Worm (Caenorhabditis elegans) whole organism, young adult: Measurements from ENCODE around the gene sre-55.

Experiments used
- B0336.3 ChIP-seq: fragments of 200-800 bp; sonication (Bioruptor generic); IDR thresholded peaks from 2 replicates; pipeline ENCODE4 v1.3.6; 2022; ENCODE audit warnings: missing genetic modification characterization, missing compliant biosample characterization
- C06A6.2 ChIP-seq: fragments of 200-800 bp; sonication (Bioruptor generic); conservative IDR thresholded peaks from 2 replicates; pipeline ENCODE4 v1.3.6; 2022; ENCODE audit warnings: missing genetic modification characterization, missing compliant biosample characterization
- C17E4.6 ChIP-seq: fragments of 200-800 bp; sonication (Bioruptor generic); IDR thresholded peaks from 2 replicates; pipeline ENCODE4 v1.3.6; 2022; ENCODE audit warnings: missing genetic modification reagents, missing genetic modification characterization, missing compliant biosample characterization
- D2030.7 ChIP-seq: fragments of 200-800 bp; sonication (Bioruptor generic); IDR thresholded peaks from 2 replicates; pipeline ENCODE4 v1.3.6; 2022; ENCODE audit warnings: missing genetic modification reagents, missing genetic modification characterization, missing compliant biosample characterization
- F33H1.4 ChIP-seq: fragments of 200-800 bp; sonication (Bioruptor generic); IDR thresholded peaks from 2 replicates; pipeline ENCODE4 v1.3.6; 2022; ENCODE audit warnings: missing genetic modification reagents, missing genetic modification characterization, missing compliant biosample characterization
- F39B2.1 ChIP-seq: fragments of 200-800 bp; sonication (Bioruptor generic); IDR thresholded peaks from 2 replicates; pipeline ENCODE4 v1.3.6; 2022; ENCODE audit warnings: missing genetic modification reagents, missing genetic modification characterization, missing compliant biosample characterization
- F52B5.7 ChIP-seq: sonication (generic microtip); optimal IDR thresholded peaks from 2 replicates; lab custom pipeline; 2016; ENCODE audit warnings: mild to moderate bottlenecking, missing genetic modification characterization, missing compliant biosample characterization
- K11D2.4 ChIP-seq: fragments of 200-800 bp; sonication (Bioruptor generic); IDR thresholded peaks from 2 replicates; pipeline ENCODE4 v1.3.6; 2022; ENCODE audit warnings: missing genetic modification reagents, missing genetic modification characterization, missing compliant biosample characterization
- T07F8.4 ChIP-seq: sonication (generic microtip); optimal IDR thresholded peaks from 2 replicates; lab custom pipeline; 2016; ENCODE audit warnings: mild to moderate bottlenecking, missing genetic modification characterization, moderate library complexity, missing compliant biosample characterization
- T26A5.8 ChIP-seq: sonication (generic microtip); optimal IDR thresholded peaks from 2 replicates; lab custom pipeline; 2016; ENCODE audit warnings: missing genetic modification characterization, missing compliant biosample characterization
- Y53F4B.3 ChIP-seq: fragments of 200-800 bp; sonication (Bioruptor generic); IDR thresholded peaks from 2 replicates; pipeline ENCODE4 v1.3.6; 2022; ENCODE audit warnings: missing genetic modification reagents, missing genetic modification characterization, missing compliant biosample characterization
- Y79H2A.3 ChIP-seq: fragments of 200-800 bp; sonication (Bioruptor generic); conservative IDR thresholded peaks from 2 replicates; pipeline ENCODE4 v1.3.6; 2022; ENCODE audit warnings: missing genetic modification reagents, missing genetic modification characterization, missing compliant biosample characterization
- akir-1 ChIP-seq: fragments of 200-800 bp; sonication (Bioruptor generic); optimal IDR thresholded peaks from 2 replicates; lab custom pipeline; 2018; ENCODE audit warnings: mild to moderate bottlenecking, missing genetic modification characterization, moderate library complexity, missing compliant biosample characterization
- ama-1 ChIP-seq, 3 experiments: fragments of 150-350 bp in 1 of 3; sonication (generic microtip) in 2 of 3; optimal IDR thresholded peaks; 2 replicates each; lab custom pipeline; 2014 to 2018; ENCODE audit warnings: missing biosample characterization in 2 of 3, missing genetic modification characterization in 2 of 3, missing genetic modification reagents in 2 of 3
- attf-3 ChIP-seq: fragments of 200-800 bp; sonication (Bioruptor generic); conservative IDR thresholded peaks from 2 replicates; pipeline ENCODE4 v1.3.6; 2022; ENCODE audit warnings: missing genetic modification reagents, missing genetic modification characterization, missing compliant biosample characterization
- attf-5 ChIP-seq: fragments of 200-800 bp; sonication (Bioruptor generic); optimal IDR thresholded peaks from 2 replicates; lab custom pipeline; 2018; ENCODE audit warnings: mild to moderate bottlenecking, missing genetic modification characterization, missing compliant biosample characterization
- bed-2 ChIP-seq: fragments of 200-800 bp; sonication (Bioruptor generic); IDR thresholded peaks from 2 replicates; pipeline ENCODE4 v1.3.6; 2022; ENCODE audit warnings: missing genetic modification reagents, missing genetic modification characterization, missing compliant biosample characterization
- egl-18 ChIP-seq: fragments of 200-800 bp; sonication (Bioruptor generic); IDR thresholded peaks from 2 replicates; pipeline ENCODE4 v1.3.6; 2022; ENCODE audit warnings: missing genetic modification reagents, missing genetic modification characterization, missing compliant biosample characterization
- egl-44 ChIP-seq: fragments of 200-800 bp; sonication (Bioruptor generic); IDR thresholded peaks from 2 replicates; pipeline ENCODE4 v1.3.6; 2022; ENCODE audit warnings: missing genetic modification reagents, missing genetic modification characterization, missing compliant biosample characterization
- egrh-3 ChIP-seq: fragments of 200-800 bp; sonication (Bioruptor generic); IDR thresholded peaks from 2 replicates; pipeline ENCODE4 v1.3.6; 2022; ENCODE audit warnings: missing genetic modification reagents, missing genetic modification characterization, missing compliant biosample characterization
- ekl-4 ChIP-seq: fragments of 200-800 bp; sonication (Bioruptor generic); IDR thresholded peaks from 2 replicates; pipeline ENCODE4 v1.3.6; 2022; ENCODE audit warnings: missing genetic modification reagents, missing genetic modification characterization, missing compliant biosample characterization
- hlh-26 ChIP-seq: fragments of 200-800 bp; sonication (Bioruptor generic); conservative IDR thresholded peaks from 2 replicates; pipeline ENCODE4 v1.3.6; 2022; ENCODE audit warnings: missing genetic modification reagents, missing genetic modification characterization, missing compliant biosample characterization
- lag-1 ChIP-seq: fragments of 200-800 bp; sonication (Bioruptor generic); IDR thresholded peaks from 2 replicates; pipeline ENCODE4 v1.3.6; 2022; ENCODE audit warnings: missing genetic modification reagents, missing genetic modification characterization, missing compliant biosample characterization
- let-526 ChIP-seq: fragments of 200-800 bp; sonication (Bioruptor generic); IDR thresholded peaks from 2 replicates; pipeline ENCODE4 v1.3.6; 2022; ENCODE audit warnings: missing genetic modification reagents, missing genetic modification characterization, missing compliant biosample characterization
- lin-26 ChIP-seq: fragments of 200-800 bp; sonication (Bioruptor generic); IDR thresholded peaks from 2 replicates; pipeline ENCODE4 v1.3.6; 2022; ENCODE audit warnings: missing genetic modification reagents, missing genetic modification characterization, missing compliant biosample characterization
- madf-10 ChIP-seq: sonication (generic microtip); optimal IDR thresholded peaks from 2 replicates; lab custom pipeline; 2016; ENCODE audit warnings: mild to moderate bottlenecking, missing genetic modification characterization, missing compliant biosample characterization
- mcd-1 ChIP-seq: fragments of 200-800 bp; sonication (Bioruptor generic); IDR thresholded peaks from 2 replicates; pipeline ENCODE4 v1.3.6; 2022; ENCODE audit warnings: missing genetic modification reagents, missing genetic modification characterization, missing compliant biosample characterization
- nfyb-1 ChIP-seq: fragments of 200-800 bp; sonication (Bioruptor generic); IDR thresholded peaks from 2 replicates; pipeline ENCODE4 v1.3.6; 2022; ENCODE audit warnings: missing genetic modification reagents, missing genetic modification characterization, missing compliant biosample characterization
- pbrm-1 ChIP-seq: fragments of 200-800 bp; sonication (Bioruptor generic); IDR thresholded peaks from 2 replicates; pipeline ENCODE4 v1.3.6; 2022; ENCODE audit warnings: missing genetic modification reagents, missing genetic modification characterization, missing compliant biosample characterization
- repo-1 ChIP-seq: sonication (generic microtip); optimal IDR thresholded peaks from 2 replicates; lab custom pipeline; 2017; ENCODE audit warnings: mild to moderate bottlenecking, missing genetic modification characterization, missing compliant biosample characterization
- sdz-38 ChIP-seq: sonication (generic microtip); optimal IDR thresholded peaks from 2 replicates; lab custom pipeline; 2016; ENCODE audit warnings: missing genotype, missing genetic modification characterization, missing compliant biosample characterization
- snpc-1.3 ChIP-seq: sonication (generic microtip); optimal IDR thresholded peaks from 2 replicates; lab custom pipeline; 2017; ENCODE audit warnings: missing genetic modification characterization, mild to moderate bottlenecking, missing compliant biosample characterization, antibody characterized with exemption, moderate library complexity, missing genotype, missing genetic modification reagents; ENCODE audit not compliant: insufficient read depth
- snpc-3.4 ChIP-seq: sonication (generic microtip); optimal IDR thresholded peaks from 2 replicates; lab custom pipeline; 2017; ENCODE audit warnings: missing genetic modification characterization, mild to moderate bottlenecking, missing compliant biosample characterization, antibody characterized with exemption, moderate library complexity, missing genotype, missing genetic modification reagents
- tlf-1 ChIP-seq: fragments of 200-800 bp; sonication (Bioruptor generic); optimal IDR thresholded peaks from 2 replicates; lab custom pipeline; 2018; ENCODE audit warnings: mild to moderate bottlenecking, missing genetic modification characterization, missing compliant biosample characterization
- unc-130 ChIP-seq: sonication (generic microtip); optimal IDR thresholded peaks from 2 replicates; lab custom pipeline; 2016; ENCODE audit warnings: missing genetic modification reagents, missing genetic modification characterization, missing compliant biosample characterization
- xnd-1 ChIP-seq: sonication (generic microtip); optimal IDR thresholded peaks from 2 replicates; lab custom pipeline; 2016; ENCODE audit warnings: missing genotype, missing genetic modification reagents, missing genetic modification characterization, missing compliant biosample characterization
- zfh-2 ChIP-seq: fragments of 200-800 bp; sonication (Bioruptor generic); conservative IDR thresholded peaks from 2 replicates; pipeline ENCODE4 v1.3.6; 2022; ENCODE audit warnings: missing genetic modification reagents, missing genetic modification characterization, missing compliant biosample characterization
- ztf-18 ChIP-seq: sonication (generic microtip); optimal IDR thresholded peaks from 2 replicates; lab custom pipeline; 2016; ENCODE audit warnings: missing genotype, mild to moderate bottlenecking, missing genetic modification characterization, missing compliant biosample characterization
- ztf-25 ChIP-seq: fragments of 200-800 bp; sonication (Bioruptor generic); IDR thresholded peaks from 2 replicates; pipeline ENCODE4 v1.3.6; 2022; ENCODE audit warnings: missing genetic modification reagents, missing genetic modification characterization, missing compliant biosample characterization
- ztf-28 ChIP-seq: fragments of 200-800 bp; sonication (Bioruptor generic); IDR thresholded peaks from 2 replicates; pipeline ENCODE4 v1.3.6; 2022; ENCODE audit warnings: missing genetic modification reagents, missing genetic modification characterization, missing compliant biosample characterization

Gene sre-55

DNA sequence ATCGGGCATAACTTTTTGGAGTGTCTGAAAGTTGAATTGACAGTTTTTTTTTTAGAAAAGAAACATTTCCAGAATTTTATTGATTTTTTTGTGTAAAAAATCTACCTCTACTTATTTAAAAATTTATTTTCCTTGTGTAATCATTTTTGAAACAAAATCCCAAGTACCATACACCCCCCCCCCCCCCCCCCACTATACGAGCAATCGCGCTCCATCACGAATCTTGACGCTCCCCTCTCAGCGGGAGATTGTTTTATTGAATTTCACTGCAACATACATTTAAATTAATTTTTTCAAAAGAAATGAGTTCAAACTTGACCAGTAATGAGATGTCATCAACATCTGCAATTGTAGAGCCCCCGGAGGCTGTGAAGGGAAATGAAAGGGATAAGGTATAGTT lies 10.6 kb downstream of the sre-55 start, which contains the start of gene sop-2 (continued):
- no peak for TF ChIP-seq C06A6.2
- TF ChIP-seq attf-3, result no peak

DNA sequence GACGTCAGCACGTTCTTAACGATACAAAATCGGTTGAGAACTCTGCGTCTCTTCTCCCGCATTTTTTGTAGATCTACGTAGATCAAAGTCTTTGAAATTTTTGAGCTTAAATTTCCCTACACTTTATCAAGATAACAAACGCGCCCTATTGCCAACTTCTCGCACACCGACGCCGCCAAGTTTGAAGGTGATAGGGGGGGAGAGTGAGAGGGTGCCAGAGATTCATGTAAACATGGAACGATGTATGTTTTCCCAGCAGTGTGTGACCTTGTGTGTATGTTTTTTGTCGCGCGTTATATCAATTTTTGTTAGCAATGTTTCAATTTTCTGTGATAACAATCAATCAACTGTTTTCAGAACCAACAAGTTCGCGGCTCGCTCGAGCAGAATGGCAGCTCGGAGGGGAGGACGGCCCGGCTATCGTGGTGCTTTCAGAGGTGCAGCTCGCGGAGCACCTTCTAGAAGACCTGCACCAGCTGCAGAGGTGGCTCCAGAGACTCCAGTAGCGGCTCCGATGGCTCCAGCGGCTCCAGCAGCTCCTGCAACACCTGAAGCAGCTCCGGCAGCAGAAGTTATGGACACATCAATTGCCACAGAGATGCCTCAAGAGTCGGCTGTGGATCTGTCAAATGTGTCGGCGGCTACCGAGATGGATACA lies 12.6 kb downstream of the sre-55 start:
- TF ChIP-seq mcd-1 (GFP tag; lab: Robert Waterston, UW) (peak; percentile 25; the same call in 1 of the 2 replicates), pbrm-1 (GFP tag; lab: Robert Waterston, UW) (no peak), zfh-2 (peak; percentile 93), madf-10 (tag; lab: Kevin White, UChicago) (no peak), egrh-3 (GFP tag; lab: Robert Waterston, UW) (peak; percentile 95), K11D2.4 (no peak)

DNA sequence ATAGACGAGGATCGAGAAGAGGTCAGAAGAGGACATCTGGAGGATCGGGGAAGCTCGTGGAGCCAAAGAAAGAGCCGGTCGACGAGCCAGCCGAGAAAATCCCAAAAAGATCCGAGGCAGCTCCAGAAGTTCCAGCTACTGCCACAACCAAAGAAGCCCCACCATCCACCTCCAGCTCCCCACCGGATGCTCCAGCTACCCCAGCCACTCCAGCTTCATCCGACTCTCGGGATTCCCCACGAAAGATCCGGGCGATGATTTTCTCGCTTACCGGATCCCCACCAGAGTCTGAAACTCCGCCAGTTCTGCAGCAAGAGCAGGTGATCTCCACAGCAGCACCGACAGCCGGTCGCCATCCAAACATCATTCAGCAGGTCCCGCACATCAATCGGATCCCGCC lies 13.8 kb downstream of the sre-55 start:
- TF ChIP-seq ztf-28 (GFP tag; lab: Robert Waterston, UW) (0 out of 2 replicates have a peak, but pooled peaks have one; percentile 2), F33H1.4 (GFP tag; lab: Robert Waterston, UW) (no peak), egrh-3 (GFP tag; lab: Robert Waterston, UW) (peak; percentile 67; the same call in 1 of the 2 replicates), pbrm-1 (GFP tag; lab: Robert Waterston, UW) (0 out of 2 replicates have a peak, but pooled peaks have one; percentile 22), zfh-2 (peak; percentile 74)

DNA sequence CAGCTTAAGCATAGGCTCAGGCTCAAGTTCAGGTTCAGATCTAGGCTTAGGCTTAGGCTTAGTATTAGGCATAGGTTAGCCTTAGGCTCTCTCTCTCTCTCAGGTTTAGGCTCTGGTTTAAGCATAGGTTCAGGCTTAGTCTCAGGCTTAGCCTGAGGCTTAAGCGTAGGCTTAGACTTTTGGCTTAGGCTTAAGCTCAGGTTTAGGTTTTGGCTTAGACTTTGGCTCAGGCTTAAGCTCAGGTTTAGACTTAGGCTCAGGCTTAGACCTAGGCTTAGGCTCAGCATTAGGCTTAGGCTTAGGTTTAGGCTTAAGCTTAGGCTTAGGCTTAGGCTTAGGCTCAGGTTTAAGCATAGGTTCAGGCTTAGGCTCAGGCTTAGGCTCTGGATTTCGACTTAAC lies 14.6 kb downstream of the sre-55 start:
- TF ChIP-seq attf-5 (no peak), bed-2 (no peak), ztf-25 (no peak), Y79H2A.3 (no peak), xnd-1 (tag; lab: Kevin White, UChicago) (no peak), T26A5.8 (tag; lab: Kevin White, UChicago) (no peak), ama-1 (optimal IDR thresholded peaks at IDR 0.05; lab: Kevin White, UChicago) (no peak), ama-1 (GFP tag; optimal IDR thresholded peaks at IDR 0.05; lab: Kevin White, UChicago) (no peak), F39B2.1 (GFP tag; lab: Robert Waterston, UW) (no peak), egl-18 (no peak)
- TF ChIP-seq, all 124 proteins: peak for 0

DNA sequence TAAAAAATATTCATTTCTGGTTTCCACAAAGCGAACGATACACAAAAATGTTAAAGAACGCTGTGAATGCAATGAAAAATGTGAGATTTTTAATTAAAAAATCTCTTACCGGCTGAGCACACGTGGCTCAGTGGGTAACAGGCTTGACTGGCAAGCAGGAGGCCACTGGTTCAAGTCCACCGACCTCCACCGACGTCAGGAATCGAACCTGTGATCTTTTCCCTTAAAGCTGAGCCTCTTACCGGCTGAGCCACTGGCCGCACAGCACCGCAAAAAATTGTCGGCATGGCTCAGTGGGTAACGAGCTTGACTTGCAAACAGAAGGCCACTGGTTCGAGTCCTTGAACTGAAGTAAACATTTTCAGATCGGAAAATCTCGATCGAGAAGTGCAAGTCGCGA lies 15.7 kb downstream of the sre-55 start, which contains the start of gene C44C11.6:
TSS of gene C44C11.6 (plus strand) at position 23 of the 400 bp plus-strand sequence.
- TF ChIP-seq attf-5 (no peak), egl-18 (no peak), unc-130 (no peak), akir-1 (GFP tag; lab: Kevin White, UChicago) (no peak), C17E4.6 (GFP tag; lab: Robert Waterston, UW) (no peak), F52B5.7 (peak; percentile 64), snpc-3.4 (tag; lab: Kevin White, UChicago) (no peak), let-526 (no peak), D2030.7 (GFP tag; lab: Robert Waterston, UW) (no peak), hlh-26 (GFP tag; lab: Robert Waterston, UW) (no peak), B0336.3 (GFP tag; lab: Robert Waterston, UW) (no peak), repo-1 (tag; lab: Kevin White, UChicago) (no peak), T07F8.4 (no peak), lin-26 (GFP tag; lab: Robert Waterston, UW) (0 out of 2 replicates have a peak, but pooled peaks have one; percentile 53), pbrm-1 (GFP tag; lab: Robert Waterston, UW) (0 out of 2 replicates have a peak, but pooled peaks have one; percentile 12), Y53F4B.3 (no peak), sdz-38 (tag; lab: Kevin White, UChicago) (no peak), egl-44 (no peak), ekl-4 (GFP tag; lab: Robert Waterston, UW) (no peak), ztf-28 (GFP tag; lab: Robert Waterston, UW) (no peak), ama-1 (optimal IDR thresholded peaks at IDR 0.05; lab: Kevin White, UChicago) (no peak), ama-1 (GFP tag; optimal IDR thresholded peaks at IDR 0.05; lab: Kevin White, UChicago) (no peak), ztf-18 (tag; lab: Kevin White, UChicago) (no peak), tlf-1 (no peak), lag-1 (GFP tag; lab: Robert Waterston, UW) (0 out of 2 replicates have a peak, but pooled peaks have one; percentile 53), snpc-1.3 (tag; lab: Kevin White, UChicago) (no peak), nfyb-1 (GFP tag; lab: Robert Waterston, UW) (no peak)
